Worm (Caenorhabditis elegans) whole organism, young adult: ENCODE results near the gene C08A9.3.
A peak's percentile ranks its signal among the peaks of the same experiment; 100 is the strongest.

ENCODE experiments used
- F33H1.4 ChIP-seq: fragments of 200-800 bp; sonication (Bioruptor generic); IDR thresholded peaks from 2 replicates; pipeline ENCODE4 v1.3.6; 2022; ENCODE audit warnings: missing genetic modification reagents, missing genetic modification characterization, missing compliant biosample characterization
- F37B4.10 ChIP-seq: fragments of 200-800 bp; sonication (Bioruptor generic); IDR thresholded peaks from 2 replicates; pipeline ENCODE4 v1.3.6; 2022; ENCODE audit warnings: missing genetic modification characterization, missing compliant biosample characterization
- F57C9.4 ChIP-seq: sonication (generic microtip); optimal IDR thresholded peaks from 2 replicates; lab custom pipeline; 2017; ENCODE audit warnings: mild to moderate bottlenecking, missing genetic modification characterization, missing compliant biosample characterization
- K12H6.12 ChIP-seq: fragments of 200-800 bp; sonication (Bioruptor generic); optimal IDR thresholded peaks from 2 replicates; lab custom pipeline; 2018; ENCODE audit warnings: mild to moderate bottlenecking, missing genetic modification characterization, missing compliant biosample characterization
- Y53F4B.3 ChIP-seq: fragments of 200-800 bp; sonication (Bioruptor generic); IDR thresholded peaks from 2 replicates; pipeline ENCODE4 v1.3.6; 2022; ENCODE audit warnings: missing genetic modification reagents, missing genetic modification characterization, missing compliant biosample characterization
- Y67H2A.10 ChIP-seq: fragments of 200-800 bp; sonication (Bioruptor generic); conservative IDR thresholded peaks from 2 replicates; pipeline ENCODE4 v1.3.6; 2022; ENCODE audit warnings: missing genetic modification reagents, missing genetic modification characterization, missing compliant biosample characterization
- Y95B8A.8 ChIP-seq: fragments of 200-800 bp; sonication (Bioruptor generic); IDR thresholded peaks from 2 replicates; pipeline ENCODE4 v1.3.6; 2022; ENCODE audit warnings: missing genetic modification reagents, missing genetic modification characterization, missing compliant biosample characterization
- ama-1 ChIP-seq, 3 experiments: fragments of 150-350 bp in 1 of 3; sonication (generic microtip) in 2 of 3; optimal IDR thresholded peaks; 2 replicates each; lab custom pipeline; 2014 to 2018; ENCODE audit warnings: missing biosample characterization in 2 of 3, missing genetic modification characterization in 2 of 3, missing genetic modification reagents in 2 of 3
- aptf-2 ChIP-seq: fragments of 200-800 bp; sonication (Bioruptor generic); conservative IDR thresholded peaks from 2 replicates; pipeline ENCODE4 v1.3.6; 2022; ENCODE audit warnings: missing genetic modification reagents, missing genetic modification characterization, missing compliant biosample characterization
- aptf-3 ChIP-seq: fragments of 200-800 bp; sonication (Bioruptor generic); IDR thresholded peaks from 2 replicates; pipeline ENCODE4 v1.3.6; 2022; ENCODE audit warnings: missing genetic modification characterization, missing compliant biosample characterization
- atf-7 ChIP-seq: sonication (generic microtip); optimal IDR thresholded peaks from 2 replicates; lab custom pipeline; 2017; ENCODE audit warnings: mild to moderate bottlenecking, missing genetic modification characterization, missing compliant biosample characterization
- athp-1 ChIP-seq: sonication (generic microtip); optimal IDR thresholded peaks from 2 replicates; lab custom pipeline; 2017; ENCODE audit warnings: mild to moderate bottlenecking, missing genetic modification characterization, missing compliant biosample characterization
- attf-3 ChIP-seq: fragments of 200-800 bp; sonication (Bioruptor generic); conservative IDR thresholded peaks from 2 replicates; pipeline ENCODE4 v1.3.6; 2022; ENCODE audit warnings: missing genetic modification reagents, missing genetic modification characterization, missing compliant biosample characterization
- attf-6 ChIP-seq: fragments of 200-800 bp; sonication (Bioruptor generic); IDR thresholded peaks from 2 replicates; pipeline ENCODE4 v1.3.6; 2022; ENCODE audit warnings: missing genetic modification reagents, missing genetic modification characterization, missing compliant biosample characterization
- ccch-3 ChIP-seq: fragments of 200-800 bp; sonication (Bioruptor generic); optimal IDR thresholded peaks from 2 replicates; lab custom pipeline; 2018; ENCODE audit warnings: mild to moderate bottlenecking, missing genetic modification characterization, missing compliant biosample characterization
- cebp-1 ChIP-seq, 2 experiments: fragments of 200-800 bp in 1 of 2; sonication (Bioruptor generic) in 1 of 2; sonication (generic microtip) in 1 of 2; IDR thresholded peaks in 1 of 2; optimal IDR thresholded peaks in 1 of 2; 2 replicates each; pipeline versions ENCODE4 v1.3.6 to Lab custom; 2017 to 2022; ENCODE audit warnings: missing compliant biosample characterization in 2 of 2, missing genetic modification characterization in 2 of 2, mild to moderate bottlenecking in 1 of 2, missing genetic modification reagents in 1 of 2, moderate library complexity in 1 of 2
- ceh-27 ChIP-seq: fragments of 200-800 bp; sonication (Bioruptor generic); optimal IDR thresholded peaks from 2 replicates; lab custom pipeline; 2018; ENCODE audit warnings: mild to moderate bottlenecking, missing genetic modification characterization, moderate library complexity, missing compliant biosample characterization
- ceh-40 ChIP-seq: fragments of 200-800 bp; sonication (Bioruptor generic); IDR thresholded peaks from 2 replicates; pipeline ENCODE4 v1.3.6; 2022; ENCODE audit warnings: missing genetic modification characterization, missing compliant biosample characterization
- chd-7 ChIP-seq: sonication (generic microtip); optimal IDR thresholded peaks from 2 replicates; lab custom pipeline; 2016; ENCODE audit warnings: mild to moderate bottlenecking, missing genetic modification characterization, moderate library complexity, missing compliant biosample characterization
- dox-1 ChIP-seq: fragments of 200-800 bp; sonication (Bioruptor generic); IDR thresholded peaks from 2 replicates; pipeline ENCODE4 v1.3.6; 2022; ENCODE audit warnings: missing genetic modification reagents, missing genetic modification characterization, missing compliant biosample characterization
- dpff-1 ChIP-seq: sonication (generic microtip); optimal IDR thresholded peaks from 2 replicates; lab custom pipeline; 2017; ENCODE audit warnings: mild to moderate bottlenecking, missing genetic modification characterization, missing compliant biosample characterization
- dpl-1 ChIP-seq: fragments of 150-350 bp; optimal IDR thresholded peaks from 2 replicates; lab custom pipeline; 2014; ENCODE audit warnings: missing biosample characterization, missing genetic modification reagents, missing genetic modification characterization
- efl-1 ChIP-seq: fragments of 150-350 bp; optimal IDR thresholded peaks from 2 replicates; lab custom pipeline; 2014; ENCODE audit warnings: missing biosample characterization, missing genetic modification reagents, missing genetic modification characterization
- egrh-3 ChIP-seq: fragments of 200-800 bp; sonication (Bioruptor generic); IDR thresholded peaks from 2 replicates; pipeline ENCODE4 v1.3.6; 2022; ENCODE audit warnings: missing genetic modification reagents, missing genetic modification characterization, missing compliant biosample characterization
- gei-17 ChIP-seq: fragments of 200-800 bp; sonication (Bioruptor generic); optimal IDR thresholded peaks from 2 replicates; lab custom pipeline; 2018; ENCODE audit warnings: mild to moderate bottlenecking, missing genetic modification characterization, missing compliant biosample characterization
- him-1 ChIP-seq: sonication (generic microtip); optimal IDR thresholded peaks from 2 replicates; lab custom pipeline; 2016; ENCODE audit warnings: missing genotype, missing genetic modification reagents, missing genetic modification characterization, missing compliant biosample characterization
- hmg-1.2 ChIP-seq: fragments of 200-800 bp; sonication (Bioruptor generic); IDR thresholded peaks from 2 replicates; pipeline ENCODE4 v1.3.6; 2022; ENCODE audit warnings: missing genetic modification reagents, missing genetic modification characterization, missing compliant biosample characterization
- lag-1 ChIP-seq: fragments of 200-800 bp; sonication (Bioruptor generic); IDR thresholded peaks from 2 replicates; pipeline ENCODE4 v1.3.6; 2022; ENCODE audit warnings: missing genetic modification reagents, missing genetic modification characterization, missing compliant biosample characterization
- lin-35 ChIP-seq, 3 experiments: fragments of 150-350 bp in 2 of 3; sonication (generic microtip) in 1 of 3; optimal IDR thresholded peaks; 2 replicates each; lab custom pipeline; 2014 to 2018; ENCODE audit warnings: missing biosample characterization in 3 of 3, missing genetic modification characterization in 3 of 3, missing genetic modification reagents in 3 of 3
- lsl-1 ChIP-seq: fragments of 200-800 bp; sonication (Bioruptor generic); optimal IDR thresholded peaks from 2 replicates; lab custom pipeline; 2018; ENCODE audit warnings: mild to moderate bottlenecking, missing genetic modification characterization, moderate library complexity, missing compliant biosample characterization
- mes-4 ChIP-seq: sonication (generic microtip); optimal IDR thresholded peaks from 2 replicates; lab custom pipeline; 2016; ENCODE audit warnings: missing genotype, missing genetic modification characterization, missing compliant biosample characterization
- mxl-1 ChIP-seq: sonication (generic microtip); optimal IDR thresholded peaks from 2 replicates; lab custom pipeline; 2016; ENCODE audit warnings: missing genetic modification characterization, missing compliant biosample characterization
- nfya-1 ChIP-seq: sonication (generic microtip); optimal IDR thresholded peaks from 2 replicates; lab custom pipeline; 2017; ENCODE audit warnings: antibody characterized with exemption, missing compliant biosample characterization, missing genetic modification characterization, borderline replicate concordance; ENCODE audit not compliant: insufficient read depth
- nfyb-1 ChIP-seq: fragments of 200-800 bp; sonication (Bioruptor generic); IDR thresholded peaks from 2 replicates; pipeline ENCODE4 v1.3.6; 2022; ENCODE audit warnings: missing genetic modification reagents, missing genetic modification characterization, missing compliant biosample characterization
- pbrm-1 ChIP-seq: fragments of 200-800 bp; sonication (Bioruptor generic); IDR thresholded peaks from 2 replicates; pipeline ENCODE4 v1.3.6; 2022; ENCODE audit warnings: missing genetic modification reagents, missing genetic modification characterization, missing compliant biosample characterization
- rcor-1 ChIP-seq: fragments of 200-800 bp; sonication (Bioruptor generic); IDR thresholded peaks from 2 replicates; pipeline ENCODE4 v1.3.6; 2022; ENCODE audit warnings: missing genetic modification reagents, missing genetic modification characterization, missing compliant biosample characterization
- rec-8 ChIP-seq, 2 experiments: sonication (generic microtip); optimal IDR thresholded peaks; 2 replicates each; lab custom pipeline; 2016; ENCODE audit warnings: mild to moderate bottlenecking in 2 of 2, missing genetic modification characterization in 2 of 2, missing genetic modification reagents in 2 of 2, missing genotype in 2 of 2, missing biosample characterization in 1 of 2, missing compliant biosample characterization in 1 of 2, moderate library complexity in 1 of 2
- sea-2 ChIP-seq: fragments of 200-800 bp; sonication (Bioruptor generic); IDR thresholded peaks from 2 replicates; pipeline ENCODE4 v1.3.6; 2022; ENCODE audit warnings: missing genetic modification characterization, missing compliant biosample characterization
- somi-1 ChIP-seq: fragments of 200-800 bp; sonication (Bioruptor generic); optimal IDR thresholded peaks from 2 replicates; lab custom pipeline; 2018; ENCODE audit warnings: mild to moderate bottlenecking, missing genetic modification characterization, missing compliant biosample characterization
- unc-130 ChIP-seq: sonication (generic microtip); optimal IDR thresholded peaks from 2 replicates; lab custom pipeline; 2016; ENCODE audit warnings: missing genetic modification reagents, missing genetic modification characterization, missing compliant biosample characterization
- zfh-2 ChIP-seq: fragments of 200-800 bp; sonication (Bioruptor generic); conservative IDR thresholded peaks from 2 replicates; pipeline ENCODE4 v1.3.6; 2022; ENCODE audit warnings: missing genetic modification reagents, missing genetic modification characterization, missing compliant biosample characterization

The C08A9.3 gene

DNA sequence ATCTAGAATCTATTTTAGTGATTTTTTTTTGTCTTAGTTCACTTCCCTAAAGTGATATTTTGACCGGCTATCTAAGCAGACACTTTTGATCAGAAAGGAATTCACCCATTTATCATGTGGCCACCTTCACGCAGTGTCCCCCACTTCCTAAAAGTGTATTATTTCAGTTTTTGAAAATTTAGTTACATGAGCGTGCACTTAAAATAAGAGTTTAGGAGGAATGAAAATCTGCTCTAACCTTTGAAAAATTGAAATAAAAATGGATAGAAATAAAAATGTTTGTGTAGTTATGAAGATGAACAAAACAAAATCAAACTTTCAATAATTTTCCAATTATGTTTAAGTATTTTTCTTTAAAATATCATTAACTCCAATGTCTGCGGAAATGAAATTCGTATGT lies 33.3 kb downstream of the C08A9.3 start (continued):
- TF ChIP-seq ceh-40 (GFP tag; lab: Robert Waterston, UW): no peak
- no peak for TF ChIP-seq cebp-1 (GFP tag; IDR thresholded peaks at IDR 0.05; lab: Robert Waterston, UW)
- no peak for TF ChIP-seq cebp-1 (tag; optimal IDR thresholded peaks at IDR 0.05; lab: Kevin White, UChicago)

DNA sequence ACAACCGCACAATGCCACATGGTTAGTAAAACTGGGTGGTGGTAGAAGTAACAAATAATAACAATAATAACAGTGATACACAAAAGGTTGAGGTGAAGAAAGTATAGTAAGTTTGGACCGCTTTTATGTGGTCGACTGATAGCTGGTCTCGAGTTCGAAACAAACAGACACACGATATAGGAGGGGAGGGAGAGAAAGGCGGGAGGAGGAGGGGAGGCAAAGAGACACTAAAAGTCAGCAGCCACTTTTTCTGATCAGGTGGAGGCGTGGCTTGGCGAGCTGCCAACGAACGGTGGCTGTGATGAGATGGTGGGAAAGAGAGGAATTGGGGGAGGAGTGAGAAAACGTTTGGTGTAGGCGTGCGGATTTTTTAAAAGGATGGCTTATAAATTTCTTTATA lies 34.8 kb downstream of the C08A9.3 start:
- TF ChIP-seq somi-1 (peak; percentile 2), ama-1 (optimal IDR thresholded peaks at IDR 0.05; lab: Kevin White, UChicago) (peak; percentile 40), ama-1 (GFP tag; optimal IDR thresholded peaks at IDR 0.05; lab: Kevin White, UChicago) (no peak), efl-1 (GFP tag; lab: Kevin White, UChicago) (no peak), F57C9.4 (tag; lab: Kevin White, UChicago) (no peak), cebp-1 (GFP tag; IDR thresholded peaks at IDR 0.05; lab: Robert Waterston, UW) (no peak), cebp-1 (tag; optimal IDR thresholded peaks at IDR 0.05; lab: Kevin White, UChicago) (peak; percentile 34), pbrm-1 (GFP tag; lab: Robert Waterston, UW) (0 out of 2 replicates have a peak, but pooled peaks have one; percentile 10), rcor-1 (GFP tag; lab: Robert Waterston, UW) (no peak), zfh-2 (GFP tag; lab: Robert Waterston, UW) (peak; percentile 87), chd-7 (peak; percentile 45), hmg-1.2 (GFP tag; lab: Robert Waterston, UW) (no peak), ceh-27 (GFP tag; lab: Kevin White, UChicago) (peak; percentile 10), egrh-3 (GFP tag; lab: Robert Waterston, UW) (peak; percentile 73), nfyb-1 (0 out of 2 replicates have a peak, but pooled peaks have one; percentile 47)
- TF ChIP-seq, all 124 proteins: peak for 9

DNA sequence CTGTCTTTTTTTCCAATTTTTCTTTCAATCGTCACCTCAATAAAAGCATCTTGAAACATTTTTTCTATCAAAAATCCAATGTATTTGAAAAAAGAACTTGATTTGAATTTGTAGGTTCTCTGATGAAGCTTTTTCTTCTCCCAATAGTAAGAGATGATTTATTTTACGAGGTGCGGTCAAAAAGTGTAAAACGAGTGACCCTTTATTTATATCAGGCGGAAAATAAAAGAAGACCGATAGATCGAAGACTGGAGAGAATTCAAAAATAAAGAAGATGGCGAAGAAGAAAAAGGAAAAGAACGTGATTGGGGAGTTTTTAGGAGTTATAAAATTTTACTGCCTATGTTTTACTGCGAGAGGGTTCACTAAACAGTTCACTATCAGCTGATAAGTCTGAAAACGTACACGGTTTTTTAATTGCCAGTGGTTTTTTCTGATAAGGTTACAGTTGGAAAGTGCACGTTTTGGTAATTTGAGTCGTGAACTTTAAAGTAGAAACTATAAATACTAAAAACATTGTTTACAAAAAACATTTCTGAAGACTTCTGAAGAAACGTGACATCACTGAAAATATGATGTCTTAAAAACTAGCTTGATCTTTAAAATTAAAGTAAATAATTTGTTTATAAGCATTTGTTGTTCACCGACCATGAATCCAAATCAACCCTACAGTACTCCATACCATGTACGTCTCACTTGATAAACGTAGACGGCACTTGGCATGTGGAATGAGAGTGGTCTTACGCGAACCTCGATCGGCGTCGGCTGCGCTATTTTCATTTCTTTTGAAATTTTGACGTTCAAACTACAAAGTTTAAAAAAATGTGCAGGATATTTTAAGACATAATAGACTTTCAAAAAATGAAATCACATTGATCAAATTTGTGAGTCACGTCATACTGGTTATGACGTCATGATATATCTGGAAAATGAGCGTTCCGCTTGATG lies 37.0 kb downstream of the C08A9.3 start:
- TF ChIP-seq atf-7 (tag; lab: Kevin White, UChicago) (peak; percentile 15), K12H6.12 (tag; lab: Kevin White, UChicago) (no peak), gei-17 (GFP tag; lab: Kevin White, UChicago) (no peak), dpl-1 (GFP tag; lab: Kevin White, UChicago) (no peak), athp-1 (tag; lab: Kevin White, UChicago) (no peak), efl-1 (GFP tag; lab: Kevin White, UChicago) (no peak), lin-35 (GFP tag; optimal IDR thresholded peaks at IDR 0.05; lab: Kevin White, UChicago) (peak in 1 of 3 experiments; percentile 12), attf-6 (GFP tag; lab: Robert Waterston, UW) (no peak), Y95B8A.8 (GFP tag; lab: Robert Waterston, UW) (no peak), mes-4 (tag; lab: Kevin White, UChicago) (no peak), unc-130 (GFP tag; lab: Kevin White, UChicago) (no peak), rec-8 (tag; optimal IDR thresholded peaks at IDR 0.05; lab: Kevin White, UChicago) (no peak), F33H1.4 (no peak), Y67H2A.10 (GFP tag; lab: Robert Waterston, UW) (no peak), lsl-1 (GFP tag; lab: Kevin White, UChicago) (no peak), F37B4.10 (GFP tag; lab: Robert Waterston, UW) (no peak), attf-3 (GFP tag; lab: Robert Waterston, UW) (no peak), aptf-3 (no peak), sea-2 (no peak), Y53F4B.3 (GFP tag; lab: Robert Waterston, UW) (no peak), him-1 (tag; lab: Kevin White, UChicago) (no peak), ccch-3 (GFP tag; lab: Kevin White, UChicago) (no peak), nfyb-1 (no peak), dpff-1 (tag; lab: Kevin White, UChicago) (no peak), nfya-1 (tag; lab: Kevin White, UChicago) (no peak), ama-1 (optimal IDR thresholded peaks at IDR 0.05; lab: Kevin White, UChicago) (no peak), ama-1 (GFP tag; optimal IDR thresholded peaks at IDR 0.05; lab: Kevin White, UChicago) (peak in 1 of 2 experiments; percentile 12), aptf-2 (no peak), dox-1 (GFP tag; lab: Robert Waterston, UW) (no peak), mxl-1 (tag; lab: Kevin White, UChicago) (no peak), lag-1 (GFP tag; lab: Robert Waterston, UW) (no peak), cebp-1 (GFP tag; IDR thresholded peaks at IDR 0.05; lab: Robert Waterston, UW) (no peak), cebp-1 (tag; optimal IDR thresholded peaks at IDR 0.05; lab: Kevin White, UChicago) (peak; percentile 5)
